Worm (Caenorhabditis elegans): ENCODE results near the gene atg-3.

ce11 chrIV:1011776-1012175 is 1.5 kb downstream of the atg-3 start:
- TF ChIP-seq aly-1 (tag; optimal IDR thresholded peaks at IDR 0.05) = no peak
- TF ChIP-seq ceh-36 (tag; optimal IDR thresholded peaks at IDR 0.05) = no peak
- no peak for TF ChIP-seq ets-7 (tag; optimal IDR thresholded peaks at IDR 0.05)
- TF ChIP-seq F13C5.2 (tag; optimal IDR thresholded peaks at IDR 0.05) = no peak
- TF ChIP-seq hmg-4 (GFP tag; optimal IDR thresholded peaks at IDR 0.05) = no peak
- TF ChIP-seq flt-1 (GFP tag; IDR thresholded peaks at IDR 0.05) = no peak
- no peak for TF ChIP-seq ama-1 (optimal IDR thresholded peaks at IDR 0.05)
- no peak for TF ChIP-seq tbx-11 (GFP tag; IDR thresholded peaks at IDR 0.05)
- no peak for TF ChIP-seq hmbx-1 (tag; optimal IDR thresholded peaks at IDR 0.05)
- no peak for TF ChIP-seq B0310.2 (tag; optimal IDR thresholded peaks at IDR 0.05)
- TF ChIP-seq hnd-1 (tag; optimal IDR thresholded peaks at IDR 0.05) = no peak
- no peak for TF ChIP-seq tbx-37 (GFP tag; conservative IDR thresholded peaks at IDR 0.05)
